Fruit fly (Drosophila melanogaster) whole organism, wandering third instar larva: Measurements from ENCODE around the gene Dad.

Source experiments
- Abd-B ChIP-seq: fragments of >200 bp; optimal IDR thresholded peaks from 2 replicates; lab custom pipeline; 2017; ENCODE audit warnings: missing biosample characterization, missing genetic modification characterization
- CG32264 ChIP-seq: fragments of 200-800 bp; sonication (Bioruptor generic); optimal IDR thresholded peaks from 2 replicates; lab custom pipeline; 2016; ENCODE audit warnings: missing biosample characterization, missing genetic modification characterization
- CG9705 ChIP-seq: fragments of 200-800 bp; sonication (Bioruptor generic); optimal IDR thresholded peaks from 2 replicates; lab custom pipeline; 2018; ENCODE audit warnings: missing biosample characterization, mild to moderate bottlenecking, missing genetic modification characterization
- CrebA ChIP-seq: fragments of 200-800 bp; sonication (Bioruptor generic); optimal IDR thresholded peaks from 2 replicates; lab custom pipeline; 2016; ENCODE audit warnings: missing biosample characterization, mild to moderate bottlenecking, missing genetic modification characterization, borderline replicate concordance
- Dfd ChIP-seq: fragments of >200 bp; optimal IDR thresholded peaks from 2 replicates; lab custom pipeline; 2017; ENCODE audit warnings: missing biosample characterization, missing genetic modification characterization
- Dif ChIP-seq: fragments of 200-275, 200-300 bp; sonication (Bioruptor generic); optimal IDR thresholded peaks from 2 replicates; lab custom pipeline; 2018; ENCODE audit warnings: missing biosample characterization, missing genetic modification characterization; ENCODE audit not compliant: partially characterized antibody
- GATAd ChIP-seq: sonication (Bioruptor generic); optimal IDR thresholded peaks from 2 replicates; lab custom pipeline; 2016; ENCODE audit warnings: missing biosample characterization, missing genetic modification characterization
- HLH106 ChIP-seq: fragments of 200-800 bp; optimal IDR thresholded peaks from 3 replicates; lab custom pipeline; 2019; ENCODE audit warnings: missing biosample characterization, mild to moderate bottlenecking, missing genetic modification characterization, moderate library complexity
- Hnf4 ChIP-seq: fragments of 200-800 bp; sonication (Bioruptor generic); optimal IDR thresholded peaks from 2 replicates; lab custom pipeline; 2016; ENCODE audit warnings: missing biosample characterization, mild to moderate bottlenecking, missing genetic modification characterization
- Hr78 ChIP-seq: fragments of >200 bp; optimal IDR thresholded peaks from 2 replicates; lab custom pipeline; 2017; ENCODE audit warnings: missing biosample characterization, missing genetic modification characterization
- Hr83 ChIP-seq: fragments of 200-300 bp; sonication (Bioruptor generic); optimal IDR thresholded peaks from 2 replicates; lab custom pipeline; 2016; ENCODE audit warnings: missing biosample characterization, mild to moderate bottlenecking, missing genetic modification characterization, moderate library complexity; ENCODE audit not compliant: poor library complexity, severe bottlenecking
- Jra ChIP-seq: sonication (Bioruptor generic); optimal IDR thresholded peaks from 2 replicates; lab custom pipeline; 2016; ENCODE audit warnings: missing biosample characterization, missing genetic modification characterization
- Mio ChIP-seq: sonication (Bioruptor generic); optimal IDR thresholded peaks from 2 replicates; lab custom pipeline; 2016; ENCODE audit warnings: missing biosample characterization, missing genetic modification characterization
- Myc ChIP-seq: fragments of >200 bp; optimal IDR thresholded peaks from 2 replicates; lab custom pipeline; 2017
- N ChIP-seq: fragments of >200 bp; optimal IDR thresholded peaks from 2 replicates; lab custom pipeline; 2018; ENCODE audit warnings: missing biosample characterization, missing external identifiers, missing genetic modification characterization
- OdsH ChIP-seq: fragments of 200-800 bp; sonication (Bioruptor generic); optimal IDR thresholded peaks from 2 replicates; lab custom pipeline; 2016; ENCODE audit warnings: missing biosample characterization, mild to moderate bottlenecking, missing genetic modification characterization
- Rel ChIP-seq, 2 experiments: fragments of 200-800 bp; sonication (Bioruptor generic) in 1 of 2; optimal IDR thresholded peaks; 2 replicates in 1 of 2; 3 replicates in 1 of 2; lab custom pipeline; 2016 to 2019; ENCODE audit warnings: mild to moderate bottlenecking in 2 of 2, missing biosample characterization in 2 of 2, missing genetic modification characterization in 2 of 2, moderate library complexity in 1 of 2
- Sp1 ChIP-seq: fragments of 200-800 bp; sonication (Bioruptor generic); optimal IDR thresholded peaks from 3 replicates; lab custom pipeline; 2019; ENCODE audit warnings: missing biosample characterization, mild to moderate bottlenecking, missing genetic modification characterization, moderate library complexity
- Vsx2 ChIP-seq: fragments of 200-300, 225-300 bp; sonication (Bioruptor generic); optimal IDR thresholded peaks from 2 replicates; lab custom pipeline; 2018; ENCODE audit warnings: missing biosample characterization, missing genetic modification characterization; ENCODE audit not compliant: partially characterized antibody
- br ChIP-seq: fragments of 200-800 bp; sonication (Bioruptor generic); optimal IDR thresholded peaks from 2 replicates; lab custom pipeline; 2016; ENCODE audit warnings: missing biosample characterization, missing genetic modification characterization
- dl ChIP-seq, 2 experiments: fragments of 175-275, 200-275 bp in 1 of 2; fragments of 200-275 bp in 1 of 2; sonication (Bioruptor generic); optimal IDR thresholded peaks; lab custom pipeline; 2018; ENCODE audit warnings: mild to moderate bottlenecking in 2 of 2, missing biosample characterization in 2 of 2, missing genetic modification characterization in 2 of 2, moderate library complexity in 2 of 2; ENCODE audit not compliant: partially characterized antibody in 2 of 2, insufficient read depth in 1 of 2
- dmrt93B ChIP-seq: fragments of 200-800 bp; sonication (Bioruptor generic); optimal IDR thresholded peaks from 2 replicates; lab custom pipeline; 2018; ENCODE audit warnings: missing biosample characterization, mild to moderate bottlenecking, missing genetic modification characterization
- dsf ChIP-seq: sonication (Bioruptor generic); optimal IDR thresholded peaks from 2 replicates; lab custom pipeline; 2016; ENCODE audit warnings: missing biosample characterization, missing genetic modification characterization, borderline replicate concordance
- ey ChIP-seq: fragments of 200-800 bp; sonication (Bioruptor generic); optimal IDR thresholded peaks from 2 replicates; lab custom pipeline; 2016; ENCODE audit warnings: missing biosample characterization, missing genetic modification characterization
- fru ChIP-seq: fragments of 200-800 bp; sonication (Bioruptor generic); optimal IDR thresholded peaks from 3 replicates; lab custom pipeline; 2016; ENCODE audit warnings: missing biosample characterization, mild to moderate bottlenecking, missing genetic modification characterization
- h ChIP-seq: fragments of 200-800 bp; sonication (Bioruptor generic); optimal IDR thresholded peaks from 3 replicates; lab custom pipeline; 2016; ENCODE audit warnings: missing biosample characterization, mild to moderate bottlenecking, missing genetic modification characterization
- pan ChIP-seq: fragments of >200 bp; optimal IDR thresholded peaks from 2 replicates; lab custom pipeline; 2017
- psq ChIP-seq: fragments of 200-800 bp; sonication (Bioruptor generic); optimal IDR thresholded peaks from 3 replicates; lab custom pipeline; 2017; ENCODE audit warnings: missing biosample characterization, mild to moderate bottlenecking, missing genetic modification characterization, moderate library complexity
- rgr ChIP-seq: fragments of 200-800 bp; sonication (Bioruptor generic); optimal IDR thresholded peaks from 3 replicates; lab custom pipeline; 2016; ENCODE audit warnings: missing biosample characterization, mild to moderate bottlenecking, missing genetic modification characterization
- sage ChIP-seq: fragments of 200-800 bp; sonication (Bioruptor generic); optimal IDR thresholded peaks from 2 replicates; lab custom pipeline; 2016; ENCODE audit warnings: missing biosample characterization, mild to moderate bottlenecking, missing genetic modification characterization
- tai ChIP-seq: sonication (Bioruptor generic); optimal IDR thresholded peaks from 2 replicates; lab custom pipeline; 2016; ENCODE audit warnings: missing biosample characterization, missing genetic modification characterization
- usp ChIP-seq: fragments of >200 bp; optimal IDR thresholded peaks from 2 replicates; lab custom pipeline; 2017; ENCODE audit warnings: missing biosample characterization, missing genetic modification characterization
- woc ChIP-seq: sonication (Bioruptor generic); optimal IDR thresholded peaks from 2 replicates; lab custom pipeline; 2016; ENCODE audit warnings: missing biosample characterization, mild to moderate bottlenecking, missing genetic modification characterization

Dad gene

DNA sequence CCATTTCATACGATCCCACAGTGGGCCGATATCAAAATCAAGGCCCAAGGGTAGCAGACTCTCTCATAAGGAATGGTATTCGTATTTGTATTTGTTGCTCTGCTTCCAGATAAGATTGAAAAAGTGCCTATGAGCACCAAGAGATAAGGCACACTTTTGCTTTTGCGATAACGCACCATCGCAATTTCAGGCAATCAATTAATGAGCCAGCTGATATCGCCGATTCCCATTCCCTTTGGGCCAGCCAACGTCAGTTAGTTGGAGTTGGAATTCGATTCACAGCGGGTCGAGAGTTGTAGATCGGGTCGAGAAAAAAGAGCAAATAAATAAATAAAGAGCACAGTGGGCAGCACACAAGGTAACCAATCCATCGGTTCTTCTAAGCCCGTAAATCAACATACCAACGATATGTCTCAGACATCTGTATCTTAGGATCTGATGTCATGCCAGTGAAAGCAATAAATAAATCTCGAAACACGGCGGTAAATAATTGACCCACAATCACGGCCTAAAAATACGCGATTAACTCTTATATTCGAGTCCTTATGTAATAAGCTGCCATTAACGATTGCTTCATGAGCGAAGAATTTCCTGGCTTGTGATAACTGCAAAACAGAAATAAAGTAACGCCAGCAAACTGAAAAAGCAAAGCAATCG, 45.7 kb upstream of the Dad start, which contains the start of gene CG8907:
Gene CG8907 (plus strand): TSS at position 252 of the 657 bp plus-strand sequence.
- TF ChIP-seq CG9705 = no peak
- no peak for TF ChIP-seq dsf (GFP tag; lab: Kevin White, UChicago)
- no peak for TF ChIP-seq br (GFP tag; lab: Kevin White, UChicago)
- no peak for TF ChIP-seq Jra (GFP tag; lab: Kevin White, UChicago)
- TF ChIP-seq Dif = no peak
- no peak for TF ChIP-seq N (GFP tag; lab: Kevin White, UChicago)
- no peak for TF ChIP-seq dl (GFP tag; optimal IDR thresholded peaks at IDR 0.05; lab: Kevin White, UChicago; ENCODE audit: insufficient read depth in 1 of 2, partially characterized antibody in 2 of 2)
- TF ChIP-seq Myc (lab: Kevin White, UChicago) = no peak
- TF ChIP-seq fru = peak; percentile 27
- no peak for TF ChIP-seq Rel (GFP tag; optimal IDR thresholded peaks at IDR 0.05; lab: Kevin White, UChicago)
- TF ChIP-seq Rel (tag; optimal IDR thresholded peaks at IDR 0.05; lab: Kevin White, UChicago) = peak; percentile 7
- no peak for TF ChIP-seq psq (GFP tag; lab: Kevin White, UChicago)
- TF ChIP-seq HLH106 = no peak
- TF ChIP-seq Hr78 (GFP tag; lab: Kevin White, UChicago) = no peak
- no peak for TF ChIP-seq dmrt93B (GFP tag; lab: Kevin White, UChicago)
- peak; percentile 74 for TF ChIP-seq h (GFP tag; lab: Kevin White, UChicago)
- no peak for TF ChIP-seq woc
- peak; percentile 27 for TF ChIP-seq Vsx2 (GFP tag; lab: Kevin White, UChicago)
- TF ChIP-seq Mio (GFP tag; lab: Kevin White, UChicago) = no peak
- TF ChIP-seq sage (GFP tag; lab: Kevin White, UChicago) = no peak
- TF ChIP-seq, all 38 proteins: peak for 4

DNA sequence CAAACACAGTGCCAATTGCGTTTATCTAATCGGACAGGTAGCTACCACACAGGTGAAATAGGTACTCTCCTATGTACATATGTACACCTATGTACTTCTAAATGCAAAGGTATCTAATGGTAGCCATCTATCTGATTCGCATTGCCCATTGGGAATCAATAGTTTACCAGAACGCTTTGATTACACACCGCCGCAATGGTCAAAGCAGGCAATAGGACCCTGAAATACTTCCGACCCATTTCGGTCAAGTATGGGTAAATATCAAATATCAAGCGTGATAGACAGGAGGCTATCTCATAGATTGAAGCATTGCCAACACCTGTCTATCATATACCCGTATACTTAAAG, 45.2 kb upstream of the Dad start:
- TF ChIP-seq dl (GFP tag; optimal IDR thresholded peaks at IDR 0.05; lab: Kevin White, UChicago; ENCODE audit: insufficient read depth in 1 of 2, partially characterized antibody in 2 of 2) = no peak
- no peak for TF ChIP-seq sage (GFP tag; lab: Kevin White, UChicago)
- no peak for TF ChIP-seq tai (GFP tag; lab: Kevin White, UChicago)
- TF ChIP-seq h (GFP tag; lab: Kevin White, UChicago) = no peak
- no peak for TF ChIP-seq CG32264 (GFP tag; lab: Kevin White, UChicago)
- no peak for TF ChIP-seq Jra (GFP tag; lab: Kevin White, UChicago)
- no peak for TF ChIP-seq usp (GFP tag; lab: Kevin White, UChicago)
- no peak for TF ChIP-seq CrebA (GFP tag; lab: Kevin White, UChicago)
- no peak for TF ChIP-seq pan (lab: Kevin White, UChicago)
- no peak for TF ChIP-seq Mio (GFP tag; lab: Kevin White, UChicago)
- TF ChIP-seq Myc (lab: Kevin White, UChicago) = no peak
- no peak for TF ChIP-seq GATAd (GFP tag; lab: Kevin White, UChicago)
- no peak for TF ChIP-seq woc
- no peak for TF ChIP-seq dsf (GFP tag; lab: Kevin White, UChicago)
- no peak for TF ChIP-seq fru
- TF ChIP-seq br (GFP tag; lab: Kevin White, UChicago) = no peak
- TF ChIP-seq Vsx2 (GFP tag; lab: Kevin White, UChicago) = no peak

DNA sequence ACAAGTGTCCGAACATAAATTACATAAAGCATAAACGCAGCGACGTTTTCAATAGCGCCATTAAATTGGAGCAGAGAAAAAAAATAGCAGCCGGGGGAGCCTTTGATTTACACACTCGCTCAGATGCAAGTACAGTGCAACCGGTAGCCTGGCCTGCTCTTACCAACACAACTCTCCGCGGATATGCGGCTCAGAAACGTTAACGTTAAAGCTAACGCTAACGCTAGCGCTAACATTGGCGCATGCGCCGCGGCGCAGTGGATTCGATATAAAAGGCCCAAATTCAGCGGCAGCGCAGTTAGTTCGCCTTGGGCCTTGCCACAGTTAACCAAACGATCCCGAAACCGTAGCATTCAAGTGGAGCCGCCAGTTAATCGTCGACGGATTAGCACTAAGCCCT, 39.5 kb upstream of the Dad start, which contains the start of gene Pxd:
Gene Pxd (plus strand): TSS at position 301 of the 400 bp plus-strand sequence.
- TF ChIP-seq Hr78 (GFP tag; lab: Kevin White, UChicago) (no peak), CG9705 (no peak), OdsH (GFP tag; lab: Kevin White, UChicago) (no peak), Hnf4 (GFP tag; lab: Kevin White, UChicago) (no peak), GATAd (GFP tag; lab: Kevin White, UChicago) (no peak), ey (no peak), fru (no peak), Jra (GFP tag; lab: Kevin White, UChicago) (no peak), Dfd (GFP tag; lab: Kevin White, UChicago) (no peak), Sp1 (no peak), CrebA (GFP tag; lab: Kevin White, UChicago) (no peak), HLH106 (no peak), Hr83 (no peak), br (GFP tag; lab: Kevin White, UChicago) (no peak), Abd-B (no peak)

DNA sequence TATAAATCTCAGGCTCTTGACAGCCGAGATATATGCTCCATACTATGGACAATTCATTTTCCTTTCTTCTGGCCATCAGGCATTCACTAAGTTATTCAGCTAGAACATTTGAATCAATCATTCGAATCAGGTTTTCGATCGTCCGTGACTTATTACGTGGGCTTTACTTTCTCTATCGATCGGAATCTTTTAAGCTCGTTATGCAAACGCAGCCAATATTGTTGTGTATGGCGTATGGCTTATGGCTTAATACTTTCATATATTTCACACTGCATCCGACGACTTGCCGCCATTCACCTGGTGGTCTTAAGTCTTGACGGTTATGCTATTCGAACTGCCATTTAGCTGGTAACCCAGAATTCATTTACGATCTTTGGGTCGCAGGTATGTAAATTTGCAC, 37.6 kb upstream of the Dad start:
- TF ChIP-seq Myc (lab: Kevin White, UChicago) = no peak
- TF ChIP-seq CrebA (GFP tag; lab: Kevin White, UChicago) = no peak
- no peak for TF ChIP-seq rgr (GFP tag; lab: Kevin White, UChicago)
- TF ChIP-seq woc = no peak
- no peak for TF ChIP-seq Rel (GFP tag; optimal IDR thresholded peaks at IDR 0.05; lab: Kevin White, UChicago)
- no peak for TF ChIP-seq Rel (tag; optimal IDR thresholded peaks at IDR 0.05; lab: Kevin White, UChicago)
- TF ChIP-seq ey = no peak
- TF ChIP-seq Vsx2 (GFP tag; lab: Kevin White, UChicago) = no peak
